Fruit fly (Drosophila melanogaster) whole organism, prepupa: ENCODE results near the gene mthl1.

Source experiments
- Blimp-1 ChIP-seq: fragments of 200-800 bp; sonication (Bioruptor generic); optimal IDR thresholded peaks from 3 replicates; lab custom pipeline; 2017; ENCODE audit warnings: missing biosample characterization, missing genetic modification characterization, mild to moderate bottlenecking, moderate library complexity, missing genetic modification reagents
- CG11294 ChIP-seq: fragments of 200-800 bp; sonication (Bioruptor generic); IDR thresholded peaks from 2 replicates; pipeline ENCODE4 v1.3.6; 2022; ENCODE audit warnings: missing biosample characterization, missing genetic modification characterization
- CG16779 ChIP-seq: fragments of 200-800 bp; sonication (Bioruptor generic); optimal IDR thresholded peaks from 3 replicates; lab custom pipeline; 2017; ENCODE audit warnings: missing biosample characterization, mild to moderate bottlenecking, missing genetic modification characterization
- CG32006 ChIP-seq: fragments of 200-800 bp; sonication (Bioruptor generic); optimal IDR thresholded peaks from 3 replicates; lab custom pipeline; 2017; ENCODE audit warnings: missing biosample characterization, mild to moderate bottlenecking, missing genetic modification characterization
- CG34406 ChIP-seq: fragments of 200-800 bp; sonication (Bioruptor generic); optimal IDR thresholded peaks from 3 replicates; lab custom pipeline; 2016; ENCODE audit warnings: missing biosample characterization, missing genetic modification characterization
- CG3919 ChIP-seq: fragments of 200-800 bp; sonication (Bioruptor generic); optimal IDR thresholded peaks from 3 replicates; lab custom pipeline; 2016; ENCODE audit warnings: missing biosample characterization, missing genetic modification characterization
- CG6163 ChIP-seq: fragments of 200-800 bp; sonication (Bioruptor generic); IDR thresholded peaks from 3 replicates; pipeline ENCODE4 v1.3.6; 2022; ENCODE audit warnings: missing biosample characterization, missing genetic modification characterization
- CG6792 ChIP-seq: fragments of 200-800 bp; sonication (Bioruptor generic); optimal IDR thresholded peaks from 3 replicates; lab custom pipeline; 2016; ENCODE audit warnings: missing biosample characterization, missing genetic modification characterization
- CG6854 ChIP-seq: fragments of 200-800 bp; sonication (Bioruptor generic); optimal IDR thresholded peaks from 2 replicates; lab custom pipeline; 2017; ENCODE audit warnings: missing biosample characterization, mild to moderate bottlenecking, missing genetic modification characterization
- CG7368 ChIP-seq: fragments of 200-800 bp; sonication (Bioruptor generic); optimal IDR thresholded peaks from 3 replicates; lab custom pipeline; 2016; ENCODE audit warnings: missing biosample characterization, missing genetic modification characterization
- CG8119 ChIP-seq: fragments of 200-800 bp; sonication (Bioruptor generic); IDR thresholded peaks from 3 replicates; pipeline ENCODE4 v1.3.6; 2022; ENCODE audit warnings: missing biosample characterization, missing genetic modification characterization
- CG8319 ChIP-seq: fragments of 200-800 bp; sonication (Bioruptor generic); optimal IDR thresholded peaks from 3 replicates; lab custom pipeline; 2016; ENCODE audit warnings: missing biosample characterization, missing genetic modification characterization
- CG8632 ChIP-seq: fragments of 200-800 bp; sonication (Bioruptor generic); optimal IDR thresholded peaks from 3 replicates; lab custom pipeline; 2016; ENCODE audit warnings: missing biosample characterization, missing genetic modification characterization
- CG9139 ChIP-seq: fragments of 200-800 bp; sonication (Bioruptor generic); optimal IDR thresholded peaks from 3 replicates; lab custom pipeline; 2017; ENCODE audit warnings: missing biosample characterization, mild to moderate bottlenecking, missing genetic modification characterization
- Eip75B ChIP-seq: fragments of 200-800 bp; sonication (Bioruptor generic); optimal IDR thresholded peaks from 3 replicates; lab custom pipeline; 2016; ENCODE audit warnings: missing biosample characterization, missing genetic modification characterization
- Eip78C ChIP-seq: fragments of 200-800 bp; sonication (Bioruptor generic); peaks from one replicate; lab custom pipeline; 2016; ENCODE audit warnings: missing biosample characterization, missing genetic modification characterization
- Eip93F ChIP-seq: fragments of 200-800 bp; sonication (Bioruptor generic); optimal IDR thresholded peaks from 2 replicates; lab custom pipeline; 2016; ENCODE audit warnings: missing biosample characterization, mild to moderate bottlenecking, missing genetic modification characterization
- Ets21C ChIP-seq: fragments of 200-800 bp; sonication (Bioruptor generic); optimal IDR thresholded peaks from 3 replicates; lab custom pipeline; 2016; ENCODE audit warnings: missing biosample characterization, missing genetic modification characterization
- Ets96B ChIP-seq: fragments of 200-800 bp; optimal IDR thresholded peaks from 2 replicates; lab custom pipeline; 2019; ENCODE audit warnings: missing biosample characterization, mild to moderate bottlenecking, missing genetic modification characterization, moderate library complexity
- Gug ChIP-seq: fragments of 200-800 bp; sonication (Bioruptor generic); IDR thresholded peaks from 2 replicates; pipeline ENCODE4 v1.3.6; 2022; ENCODE audit warnings: missing biosample characterization, missing genetic modification characterization
- Hr4 ChIP-seq: fragments of 200-800 bp; sonication (Bioruptor generic); optimal IDR thresholded peaks from 3 replicates; lab custom pipeline; 2016; ENCODE audit warnings: missing biosample characterization, missing genetic modification characterization
- Lpt ChIP-seq: fragments of 200-800 bp; sonication (Bioruptor generic); optimal IDR thresholded peaks from 3 replicates; lab custom pipeline; 2016; ENCODE audit warnings: missing biosample characterization, missing genetic modification characterization
- Met ChIP-seq: fragments of 200-800 bp; sonication (Bioruptor generic); optimal IDR thresholded peaks from 3 replicates; lab custom pipeline; 2016; ENCODE audit warnings: missing biosample characterization, missing genetic modification characterization
- OdsH ChIP-seq: fragments of 200-800 bp; sonication (Bioruptor generic); optimal IDR thresholded peaks from 3 replicates; lab custom pipeline; 2016; ENCODE audit warnings: missing biosample characterization, missing genetic modification characterization
- Sox102F ChIP-seq: fragments of 200-800 bp; sonication (Bioruptor generic); optimal IDR thresholded peaks from 2 replicates; lab custom pipeline; 2016; ENCODE audit warnings: missing biosample characterization, mild to moderate bottlenecking, missing genetic modification characterization
- Sox14 ChIP-seq: fragments of 200-800 bp; sonication (Bioruptor generic); optimal IDR thresholded peaks from 3 replicates; lab custom pipeline; 2016; ENCODE audit warnings: missing biosample characterization, missing genetic modification characterization
- Sox15 ChIP-seq: fragments of 200-800 bp; sonication (Bioruptor generic); optimal IDR thresholded peaks from 3 replicates; lab custom pipeline; 2016; ENCODE audit warnings: missing biosample characterization, missing genetic modification characterization
- achi ChIP-seq: fragments of 200-800 bp; sonication (Bioruptor generic); optimal IDR thresholded peaks from 3 replicates; lab custom pipeline; 2016; ENCODE audit warnings: missing biosample characterization, missing genetic modification characterization
- dac ChIP-seq: fragments of 200-800 bp; sonication (Bioruptor generic); optimal IDR thresholded peaks from 2 replicates; lab custom pipeline; 2017; ENCODE audit warnings: missing biosample characterization, mild to moderate bottlenecking, missing genetic modification characterization
- eg ChIP-seq: fragments of 200-800 bp; sonication (Bioruptor generic); IDR thresholded peaks from 3 replicates; pipeline ENCODE4 v1.3.6; 2022; ENCODE audit warnings: missing biosample characterization, missing genetic modification characterization
- esn ChIP-seq: fragments of 200-800 bp; sonication (Bioruptor generic); optimal IDR thresholded peaks from 2 replicates; lab custom pipeline; 2016; ENCODE audit warnings: missing biosample characterization, mild to moderate bottlenecking, missing genetic modification characterization, moderate library complexity
- fkh ChIP-seq: fragments of 200-800 bp; sonication (Bioruptor generic); optimal IDR thresholded peaks from 3 replicates; lab custom pipeline; 2017; ENCODE audit warnings: missing biosample characterization, mild to moderate bottlenecking, missing genetic modification characterization, moderate library complexity
- lz ChIP-seq: fragments of 200-800 bp; sonication (Bioruptor generic); optimal IDR thresholded peaks from 3 replicates; lab custom pipeline; 2016; ENCODE audit warnings: missing biosample characterization, missing genetic modification characterization
- net ChIP-seq: fragments of 200-800 bp; sonication (Bioruptor generic); optimal IDR thresholded peaks from 3 replicates; lab custom pipeline; 2016; ENCODE audit warnings: missing biosample characterization, missing genetic modification characterization
- pdm3 ChIP-seq: fragments of 200-800 bp; sonication (Bioruptor generic); optimal IDR thresholded peaks from 3 replicates; lab custom pipeline; 2016; ENCODE audit warnings: missing biosample characterization, missing genetic modification characterization
- ss ChIP-seq, 2 experiments: fragments of 200-800 bp; sonication (Bioruptor generic); optimal IDR thresholded peaks; 2 replicates in 1 of 2; 3 replicates in 1 of 2; lab custom pipeline; 2017 to 2018; ENCODE audit warnings: mild to moderate bottlenecking in 2 of 2, missing biosample characterization in 2 of 2, missing genetic modification characterization in 2 of 2, moderate library complexity in 1 of 2
- svp ChIP-seq: fragments of 200-800 bp; sonication (Bioruptor generic); peaks from one replicate; lab custom pipeline; 2016; ENCODE audit warnings: missing biosample characterization, missing genetic modification characterization
- topi ChIP-seq: fragments of 200-800 bp; sonication (Bioruptor generic); optimal IDR thresholded peaks from 3 replicates; lab custom pipeline; 2016; ENCODE audit warnings: missing biosample characterization, missing genetic modification characterization
- vri ChIP-seq: fragments of 200-800 bp; sonication (Bioruptor generic); optimal IDR thresholded peaks from 3 replicates; lab custom pipeline; 2016; ENCODE audit warnings: missing biosample characterization, mild to moderate bottlenecking, missing genetic modification characterization

mthl1 gene

dm6 chrX:16691440-16691839, 50.7 kb downstream of the mthl1 start (continued):
- TF ChIP-seq Blimp-1 (GFP tag; lab: Kevin White, UChicago) (no peak), Hr4 (peak; percentile 87), OdsH (peak; percentile 80), CG6792 (GFP tag; lab: Kevin White, UChicago) (peak; percentile 61), topi (GFP tag; lab: Kevin White, UChicago) (peak; percentile 73), CG3919 (GFP tag; lab: Kevin White, UChicago) (peak; percentile 78), CG8632 (peak; percentile 55), Eip93F (GFP tag; lab: Kevin White, UChicago) (no peak), CG8319 (GFP tag; lab: Kevin White, UChicago) (peak; percentile 39), Sox14 (GFP tag; lab: Kevin White, UChicago) (peak; percentile 80), net (GFP tag; lab: Kevin White, UChicago) (peak; percentile 76), ss (GFP tag; optimal IDR thresholded peaks at IDR 0.05; lab: Kevin White, UChicago) (peak; percentile 13 to 44), vri (GFP tag; lab: Kevin White, UChicago) (peak; percentile 34), CG6854 (GFP tag; lab: Kevin White, UChicago) (no peak), CG11294 (GFP tag; lab: Robert Waterston, UW) (peak; percentile 76; the same call in 1 of the 2 replicates), CG9139 (peak; percentile 11), eg (GFP tag; lab: Robert Waterston, UW) (peak; percentile 94), fkh (GFP tag; lab: Kevin White, UChicago) (no peak), CG6163 (peak; percentile 87), Gug (GFP tag; lab: Robert Waterston, UW) (peak; percentile 86), Met (peak; percentile 58), achi (GFP tag; lab: Kevin White, UChicago) (peak; percentile 75), Ets96B (tag; lab: Kevin White, UChicago) (peak; percentile 53), svp (peak; percentile 57), Eip75B (peak; percentile 65), CG8119 (peak; percentile 85), Ets21C (GFP tag; lab: Kevin White, UChicago) (peak; percentile 56), dac (GFP tag; lab: Kevin White, UChicago) (peak; percentile 68), CG7368 (GFP tag; lab: Kevin White, UChicago) (peak; percentile 64), CG16779 (peak; percentile 51), Sox15 (GFP tag; lab: Kevin White, UChicago) (peak; percentile 59), esn (GFP tag; lab: Kevin White, UChicago) (peak; percentile 65), CG32006 (peak; percentile 84), lz (GFP tag; lab: Kevin White, UChicago) (peak; percentile 63), pdm3 (peak; percentile 79), CG34406 (GFP tag; lab: Kevin White, UChicago) (peak; percentile 52), Sox102F (GFP tag; lab: Kevin White, UChicago) (peak; percentile 51)

dm6 chrX:16692325-16692724, 51.6 kb downstream of the mthl1 start:
- peak; percentile 43 for TF ChIP-seq CG32006
- peak; percentile 7 for TF ChIP-seq Lpt (GFP tag; lab: Kevin White, UChicago)
- no peak for TF ChIP-seq CG8319 (GFP tag; lab: Kevin White, UChicago)
- TF ChIP-seq CG6792 (GFP tag; lab: Kevin White, UChicago), result no peak
- TF ChIP-seq fkh (GFP tag; lab: Kevin White, UChicago), result peak; percentile 42
- TF ChIP-seq achi (GFP tag; lab: Kevin White, UChicago), result no peak
- no peak for TF ChIP-seq CG34406 (GFP tag; lab: Kevin White, UChicago)
- peak; percentile 9 for TF ChIP-seq Eip78C (GFP tag; lab: Kevin White, UChicago)
- no peak for TF ChIP-seq Sox15 (GFP tag; lab: Kevin White, UChicago)
